Fruit fly (Drosophila melanogaster) whole organism, adult: ENCODE results near the gene superdeath.

Experiments
- CG11617 ChIP-seq: fragments of 200-800 bp; sonication (Bioruptor generic); optimal IDR thresholded peaks from 2 replicates; lab custom pipeline; 2017; ENCODE audit warnings: mild to moderate bottlenecking, missing biosample characterization, missing genetic modification reagents, missing genetic modification characterization
- CG1620 ChIP-seq: fragments of 200-800 bp; sonication (Bioruptor generic); optimal IDR thresholded peaks from 2 replicates; lab custom pipeline; 2016; ENCODE audit warnings: missing biosample characterization, missing genetic modification characterization
- CG5204 ChIP-seq: fragments of 200-800 bp; sonication (Bioruptor generic); optimal IDR thresholded peaks from 2 replicates; lab custom pipeline; 2016; ENCODE audit warnings: missing biosample characterization, missing genetic modification characterization
- Mnt ChIP-seq: fragments of 200-800 bp; sonication (Bioruptor generic); optimal IDR thresholded peaks from 2 replicates; lab custom pipeline; 2016; ENCODE audit warnings: missing biosample characterization, mild to moderate bottlenecking, missing genetic modification characterization
- cic ChIP-seq: fragments of 200-800 bp; sonication (Bioruptor generic); optimal IDR thresholded peaks from 2 replicates; lab custom pipeline; 2017; ENCODE audit warnings: missing biosample characterization, mild to moderate bottlenecking, missing genetic modification characterization, moderate library complexity
- cnc ChIP-seq, 2 experiments: fragments of >200 bp; optimal IDR thresholded peaks; 2 replicates each; lab custom pipeline; 2017
- kay ChIP-seq: fragments of 200-800 bp; sonication (Bioruptor generic); peaks from one replicate; lab custom pipeline; 2016; ENCODE audit warnings: missing biosample characterization, missing genetic modification characterization, borderline replicate concordance
- pad ChIP-seq: fragments of 200-800 bp; sonication (Bioruptor generic); optimal IDR thresholded peaks from 3 replicates; lab custom pipeline; 2017; ENCODE audit warnings: missing biosample characterization, missing genetic modification characterization, mild to moderate bottlenecking, moderate library complexity, missing genetic modification reagents

dm6 chr3R:29130902-29131621 lies 7.4 kb upstream of the superdeath start, which contains the start of the genes dgt6 and Vha100-1:
- no peak for TF ChIP-seq CG1620 (GFP tag; lab: Kevin White, UChicago)
- TF ChIP-seq Mnt: peak; percentile 10
- TF ChIP-seq CG5204 (GFP tag; lab: Kevin White, UChicago): no peak
- no peak for TF ChIP-seq CG11617 (GFP tag; lab: Kevin White, UChicago)
- TF ChIP-seq cnc (optimal IDR thresholded peaks at IDR 0.05; lab: Kevin White, UChicago): no peak
- TF ChIP-seq kay (GFP tag; lab: Kevin White, UChicago): no peak
- peak; percentile 24 for TF ChIP-seq pad (GFP tag; lab: Kevin White, UChicago)
- TF ChIP-seq cic (GFP tag; lab: Kevin White, UChicago): no peak
